Fruit fly (Drosophila melanogaster): Measurements from ENCODE around the gene ntc.

The ntc gene

dm6 chr3L:3801813-3802212 is 4.4 kb downstream of the ntc start:
- TF ChIP-seq CTCF (GFP tag; optimal IDR thresholded peaks at IDR 0.05) (no peak), rib (GFP tag; IDR thresholded peaks at IDR 0.05) (no peak), Opbp (GFP tag; IDR thresholded peaks at IDR 0.05; ENCODE audit: partially characterized antibody) (no peak), grau (tag; optimal IDR thresholded peaks at IDR 0.05) (peak; percentile 6), seq (GFP tag; IDR thresholded peaks at IDR 0.05) (no peak), CG7556 (GFP tag; optimal IDR thresholded peaks at IDR 0.05) (peak; percentile 21), z (GFP tag; IDR thresholded peaks at IDR 0.05) (no peak), CG14014 (GFP tag; IDR thresholded peaks at IDR 0.05) (no peak), tx (GFP tag; optimal IDR thresholded peaks at IDR 0.05) (no peak), CG3847 (GFP tag; IDR thresholded peaks at IDR 0.05) (no peak), dpn (GFP tag; optimal IDR thresholded peaks at IDR 0.05) (no peak), CG6254 (GFP tag; optimal IDR thresholded peaks at IDR 0.05) (no peak), CG2712 (tag; optimal IDR thresholded peaks at IDR 0.05) (no peak), stwl (tag; optimal IDR thresholded peaks at IDR 0.05) (peak; percentile 85), Med (GFP tag) (peak; percentile 48), gsb (GFP tag; IDR thresholded peaks at IDR 0.05) (no peak), CG12236 (GFP tag; optimal IDR thresholded peaks at IDR 0.05) (no peak), sens (GFP tag) (peak; percentile 20), ewg (GFP tag; optimal IDR thresholded peaks at IDR 0.05) (no peak), bigmax (GFP tag; optimal IDR thresholded peaks at IDR 0.05) (no peak), CG6175 (GFP tag; IDR thresholded peaks at IDR 0.05) (no peak), CG9876 (GFP tag; optimal IDR thresholded peaks at IDR 0.05) (no peak), mld (GFP tag; IDR thresholded peaks at IDR 0.05; ENCODE audit: partially characterized antibody) (no peak), grn (GFP tag; optimal IDR thresholded peaks at IDR 0.05) (no peak), Optix (GFP tag; IDR thresholded peaks at IDR 0.05) (no peak), D (optimal IDR thresholded peaks at IDR 0.05) (no peak), D (GFP tag; optimal IDR thresholded peaks at IDR 0.05) (no peak), Lpt (GFP tag; optimal IDR thresholded peaks at IDR 0.05) (no peak), sisA (GFP tag; IDR thresholded peaks at IDR 0.05) (no peak), twi (tag; optimal IDR thresholded peaks at IDR 0.05) (no peak), CG17829 (tag; optimal IDR thresholded peaks at IDR 0.05) (no peak), Antp (GFP tag; optimal IDR thresholded peaks at IDR 0.05) (no peak), CG5953 (GFP tag; IDR thresholded peaks at IDR 0.05) (no peak), unpg (GFP tag; optimal IDR thresholded peaks at IDR 0.05) (no peak), lbe (GFP tag; optimal IDR thresholded peaks at IDR 0.05) (no peak), Bdp1 (GFP tag; optimal IDR thresholded peaks at IDR 0.05) (no peak), corto (GFP tag; optimal IDR thresholded peaks at IDR 0.05) (no peak), ap (GFP tag; IDR thresholded peaks at IDR 0.05) (no peak), CG7839 (tag; optimal IDR thresholded peaks at IDR 0.05) (no peak), CG31365 (tag; optimal IDR thresholded peaks at IDR 0.05) (no peak), MTF-1 (GFP tag; optimal IDR thresholded peaks at IDR 0.05; ENCODE audit: borderline replicate concordance) (no peak), Dbx (GFP tag; IDR thresholded peaks at IDR 0.05) (0 out of 3 replicates have a peak, but pooled peaks have one; percentile 0), Fer2 (tag; optimal IDR thresholded peaks at IDR 0.05) (no peak), CG2678 (tag; optimal IDR thresholded peaks at IDR 0.05) (peak; percentile 2), CkIIα-i1 (GFP tag; IDR thresholded peaks at IDR 0.05) (no peak), Sox102F (GFP tag; optimal IDR thresholded peaks at IDR 0.05) (no peak), CG17385 (GFP tag; optimal IDR thresholded peaks at IDR 0.05) (no peak), ham (GFP tag; IDR thresholded peaks at IDR 0.05) (no peak), CG2120 (GFP tag; optimal IDR thresholded peaks at IDR 0.05) (peak; percentile 4), CG2129 (GFP tag; IDR thresholded peaks at IDR 0.05; ENCODE audit: partially characterized antibody) (no peak), Dip2 (GFP tag; IDR thresholded peaks at IDR 0.05) (no peak), CG9727 (GFP tag; optimal IDR thresholded peaks at IDR 0.05) (peak; percentile 3), CG14710 (tag; optimal IDR thresholded peaks at IDR 0.05) (no peak)
